Fruit fly (Drosophila melanogaster): ENCODE data around the gene TM9SF2.
A peak's percentile ranks its signal among the peaks of the same experiment; 100 is the strongest.

TM9SF2 gene

DNA sequence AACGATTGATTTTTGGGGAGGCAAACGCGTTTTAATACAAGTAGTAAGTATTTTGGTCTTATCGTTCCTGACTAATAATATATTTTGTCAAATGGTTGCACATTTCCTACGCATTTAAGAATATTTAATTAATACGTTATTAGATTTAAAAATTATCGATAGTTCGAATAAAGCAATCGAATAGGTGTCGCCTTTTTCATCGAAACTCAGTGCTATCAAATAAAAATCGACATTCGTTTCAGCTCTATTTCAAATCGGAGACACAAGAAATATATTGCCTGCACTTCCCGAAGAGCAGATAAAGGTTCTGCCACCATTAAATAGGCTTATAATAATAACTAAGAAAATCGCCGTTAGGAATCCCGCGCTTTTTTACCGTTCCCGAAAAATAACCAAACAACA is 579 bp upstream of the TM9SF2 start (continued):
- TF ChIP-seq CG13775 (GFP tag; optimal IDR thresholded peaks at IDR 0.05) (no peak), Jarid2 (GFP tag; optimal IDR thresholded peaks at IDR 0.05) (no peak), CG14860 (GFP tag; IDR thresholded peaks at IDR 0.05; ENCODE audit: partially characterized antibody) (peak; percentile 73), Aef1 (GFP tag; IDR thresholded peaks at IDR 0.05) (no peak), Dp (GFP tag; optimal IDR thresholded peaks at IDR 0.05) (peak; percentile 52), zen (tag; optimal IDR thresholded peaks at IDR 0.05) (no peak), kni (GFP tag; optimal IDR thresholded peaks at IDR 0.05) (no peak), Bgb (GFP tag; IDR thresholded peaks at IDR 0.05; ENCODE audit: partially characterized antibody) (peak; percentile 66), CG16813 (GFP tag; IDR thresholded peaks at IDR 0.05; ENCODE audit: partially characterized antibody) (peak; percentile 63; the same call in 2 of the 3 replicates), row (GFP tag; IDR thresholded peaks at IDR 0.05) (no peak), tgo (GFP tag; IDR thresholded peaks at IDR 0.05) (no peak), Sox102F (GFP tag; optimal IDR thresholded peaks at IDR 0.05) (no peak), CG6683 (GFP tag; optimal IDR thresholded peaks at IDR 0.05) (no peak), Sin3A (optimal IDR thresholded peaks at IDR 0.05) (no peak), Opbp (GFP tag; IDR thresholded peaks at IDR 0.05; ENCODE audit: partially characterized antibody) (peak; percentile 50; the same call in 2 of the 3 replicates), CG1603 (tag; optimal IDR thresholded peaks at IDR 0.05) (peak; percentile 6), otp (GFP tag; IDR thresholded peaks at IDR 0.05) (no peak), Ets97D (GFP tag; optimal IDR thresholded peaks at IDR 0.05) (no peak), Asciz (GFP tag; optimal IDR thresholded peaks at IDR 0.05) (no peak), CG6689 (GFP tag; IDR thresholded peaks at IDR 0.05) (no peak), mirr (GFP tag; optimal IDR thresholded peaks at IDR 0.05) (no peak), CG9876 (GFP tag; optimal IDR thresholded peaks at IDR 0.05) (no peak), danr (GFP tag; IDR thresholded peaks at IDR 0.05) (no peak), pnt (GFP tag; optimal IDR thresholded peaks at IDR 0.05) (no peak), Awh (GFP tag; IDR thresholded peaks at IDR 0.05) (no peak), trem (tag; optimal IDR thresholded peaks at IDR 0.05) (no peak), CG6765 (GFP tag; optimal IDR thresholded peaks at IDR 0.05) (no peak), fd96Cb (tag; optimal IDR thresholded peaks at IDR 0.05) (no peak), bab2 (GFP tag; optimal IDR thresholded peaks at IDR 0.05) (no peak), NC2α (GFP tag; optimal IDR thresholded peaks at IDR 0.05) (no peak), NK7.1 (GFP tag; optimal IDR thresholded peaks at IDR 0.05) (no peak), unpg (GFP tag; optimal IDR thresholded peaks at IDR 0.05) (no peak), Trl (optimal IDR thresholded peaks at IDR 0.05) (no peak), Trl (GFP tag; optimal IDR thresholded peaks at IDR 0.05) (no peak), CG30020 (tag; optimal IDR thresholded peaks at IDR 0.05) (peak; percentile 0), luna (GFP tag; optimal IDR thresholded peaks at IDR 0.05) (no peak), HLH4C (GFP tag; IDR thresholded peaks at IDR 0.05; ENCODE audit: partially characterized antibody) (peak; percentile 81), tx (GFP tag; optimal IDR thresholded peaks at IDR 0.05) (no peak), Spps (tag; optimal IDR thresholded peaks at IDR 0.05) (no peak), Doc2 (GFP tag; IDR thresholded peaks at IDR 0.05) (no peak), CG3995 (GFP tag; optimal IDR thresholded peaks at IDR 0.05) (no peak), Dref (GFP tag; IDR thresholded peaks at IDR 0.05) (peak; percentile 80), lab (GFP tag; optimal IDR thresholded peaks at IDR 0.05) (no peak), run (tag; optimal IDR thresholded peaks at IDR 0.05) (no peak), Oli (tag; optimal IDR thresholded peaks at IDR 0.05) (no peak), bcd (GFP tag; optimal IDR thresholded peaks at IDR 0.05) (no peak), CG30431 (GFP tag; optimal IDR thresholded peaks at IDR 0.05) (no peak), CG11695 (GFP tag; IDR thresholded peaks at IDR 0.05) (no peak), pita (GFP tag; optimal IDR thresholded peaks at IDR 0.05) (no peak), toy (GFP tag; IDR thresholded peaks at IDR 0.05) (no peak), CG1233 (GFP tag; optimal IDR thresholded peaks at IDR 0.05) (no peak), Sry-δ (GFP tag; optimal IDR thresholded peaks at IDR 0.05) (peak; percentile 67)
